Fruit fly (Drosophila melanogaster): Measurements from ENCODE around the gene tHMG1.

DNA sequence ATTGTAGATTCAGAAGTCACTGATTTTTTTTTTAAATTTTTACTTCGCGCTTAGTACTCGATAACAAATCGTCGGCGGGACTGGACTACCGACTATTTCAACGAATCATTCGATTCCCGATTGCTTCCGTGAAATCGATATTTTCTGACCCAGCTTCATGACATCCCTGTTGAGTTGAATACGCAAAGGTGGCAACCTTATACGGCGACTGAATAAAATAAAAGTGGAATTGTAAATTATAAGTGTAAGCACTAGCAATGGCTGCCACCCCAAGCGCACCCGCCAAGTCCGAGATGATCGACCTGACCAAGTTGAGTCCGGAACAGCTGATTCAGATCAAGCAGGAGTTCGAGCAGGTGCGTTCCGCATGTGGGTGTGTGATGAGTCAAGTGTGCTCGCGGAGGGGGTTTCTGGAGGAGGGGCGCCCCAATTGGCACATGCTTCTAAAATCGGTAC is 4.6 kb upstream of the tHMG1 start, which contains the start of gene Pfdn5:
- TF ChIP-seq pan (optimal IDR thresholded peaks at IDR 0.05) (no peak), usp (GFP tag; optimal IDR thresholded peaks at IDR 0.05) (no peak)
